Fruit fly (Drosophila melanogaster) whole organism, prepupa: ENCODE results near the gene CG10565.

Experiments
- CG11294 ChIP-seq: fragments of 200-800 bp; sonication (Bioruptor generic); IDR thresholded peaks from 2 replicates; pipeline ENCODE4 v1.3.6; 2022; ENCODE audit warnings: missing biosample characterization, missing genetic modification characterization
- CG8119 ChIP-seq: fragments of 200-800 bp; sonication (Bioruptor generic); IDR thresholded peaks from 3 replicates; pipeline ENCODE4 v1.3.6; 2022; ENCODE audit warnings: missing biosample characterization, missing genetic modification characterization
- CG8319 ChIP-seq: fragments of 200-800 bp; sonication (Bioruptor generic); optimal IDR thresholded peaks from 3 replicates; lab custom pipeline; 2016; ENCODE audit warnings: missing biosample characterization, missing genetic modification characterization
- Eip75B ChIP-seq: fragments of 200-800 bp; sonication (Bioruptor generic); optimal IDR thresholded peaks from 3 replicates; lab custom pipeline; 2016; ENCODE audit warnings: missing biosample characterization, missing genetic modification characterization
- eg ChIP-seq: fragments of 200-800 bp; sonication (Bioruptor generic); IDR thresholded peaks from 3 replicates; pipeline ENCODE4 v1.3.6; 2022; ENCODE audit warnings: missing biosample characterization, missing genetic modification characterization
- esn ChIP-seq: fragments of 200-800 bp; sonication (Bioruptor generic); optimal IDR thresholded peaks from 2 replicates; lab custom pipeline; 2016; ENCODE audit warnings: missing biosample characterization, mild to moderate bottlenecking, missing genetic modification characterization, moderate library complexity
- topi ChIP-seq: fragments of 200-800 bp; sonication (Bioruptor generic); optimal IDR thresholded peaks from 3 replicates; lab custom pipeline; 2016; ENCODE audit warnings: missing biosample characterization, missing genetic modification characterization

- TF ChIP-seq esn (GFP tag; lab: Kevin White, UChicago), result no peak
- TF ChIP-seq CG11294 (GFP tag; lab: Robert Waterston, UW), result no peak
- no peak for TF ChIP-seq topi (GFP tag; lab: Kevin White, UChicago)
- no peak for TF ChIP-seq CG8319
- no peak for TF ChIP-seq Eip75B (GFP tag; lab: Kevin White, UChicago)
- TF ChIP-seq eg (GFP tag; lab: Robert Waterston, UW), result 0 out of 3 replicates have a peak, but pooled peaks have one; percentile 25
- TF ChIP-seq CG8119, result peak; percentile 42; the same call in 1 of the 3 replicates
Observed at dm6 chr3L:21118602-21119001, 17.6 kb downstream of the CG10565 start.
